Fruit fly (Drosophila melanogaster) whole organism, embryonic: ENCODE measurements around the gene Cwc25.

Source experiments
- Asciz ChIP-seq: fragments of 200-800 bp; sonication (Bioruptor generic); optimal IDR thresholded peaks from 2 replicates; lab custom pipeline; 2017; ENCODE audit warnings: missing biosample characterization, mild to moderate bottlenecking, missing genetic modification characterization, missing genetic modification reagents
- Bdp1 ChIP-seq: fragments of 200-800 bp; sonication (Bioruptor generic); optimal IDR thresholded peaks from 3 replicates; lab custom pipeline; 2016; ENCODE audit warnings: missing biosample characterization, missing genetic modification characterization
- CG1024 ChIP-seq: fragments of 200-800 bp; sonication (Bioruptor generic); IDR thresholded peaks from 2 replicates; pipeline ENCODE4 v1.3.6; 2022; ENCODE audit warnings: missing biosample characterization, missing genetic modification characterization
- CG10321 ChIP-seq: fragments of 200-800 bp; sonication (Bioruptor generic); IDR thresholded peaks from 2 replicates; pipeline ENCODE4 v1.3.6; 2022; ENCODE audit warnings: missing biosample characterization, missing genetic modification characterization
- CG10959 ChIP-seq: fragments of 200-800 bp; sonication (Bioruptor generic); IDR thresholded peaks from 2 replicates; pipeline ENCODE4 v1.3.6; 2022; ENCODE audit warnings: missing biosample characterization, missing genetic modification characterization
- CG11560 ChIP-seq: fragments of 200-800 bp; sonication (Bioruptor generic); IDR thresholded peaks from 3 replicates; pipeline ENCODE4 v1.3.6; 2022; ENCODE audit warnings: missing biosample characterization, missing genetic modification characterization
- CG12071 ChIP-seq: fragments of 200-800 bp; sonication (Bioruptor generic); optimal IDR thresholded peaks from 3 replicates; lab custom pipeline; 2018; ENCODE audit warnings: missing biosample characterization, mild to moderate bottlenecking, missing genetic modification characterization
- CG12744 ChIP-seq: fragments of 200-800 bp; sonication (Bioruptor generic); optimal IDR thresholded peaks from 2 replicates; lab custom pipeline; 2016; ENCODE audit warnings: missing biosample characterization, missing genetic modification characterization
- CG13123 ChIP-seq: fragments of 200-800 bp; sonication (Bioruptor generic); optimal IDR thresholded peaks from 2 replicates; lab custom pipeline; 2016; ENCODE audit warnings: missing biosample characterization, missing genetic modification characterization
- CG13894 ChIP-seq: fragments of 200-800 bp; sonication (Bioruptor generic); optimal IDR thresholded peaks from 3 replicates; lab custom pipeline; 2018; ENCODE audit warnings: missing biosample characterization, mild to moderate bottlenecking, missing genetic modification characterization, moderate library complexity
- CG14667 ChIP-seq: fragments of 200-800 bp; sonication (Bioruptor generic); IDR thresholded peaks from 2 replicates; pipeline ENCODE4 v1.3.6; 2022; ENCODE audit warnings: missing biosample characterization, missing genetic modification characterization
- CG15601 ChIP-seq: fragments of 200-800 bp; sonication (Bioruptor generic); optimal IDR thresholded peaks from 3 replicates; lab custom pipeline; 2019; ENCODE audit warnings: missing biosample characterization, mild to moderate bottlenecking, missing genetic modification characterization, moderate library complexity
- CG17612 ChIP-seq: fragments of 200-800 bp; sonication (Bioruptor generic); IDR thresholded peaks from 2 replicates; pipeline ENCODE4 v1.3.6; 2022; ENCODE audit warnings: missing biosample characterization, missing genetic modification characterization
- CG18599 ChIP-seq: fragments of 200-800 bp; sonication (Bioruptor generic); optimal IDR thresholded peaks from 3 replicates; lab custom pipeline; 2017; ENCODE audit warnings: missing biosample characterization, missing genetic modification characterization, mild to moderate bottlenecking, moderate library complexity, missing genetic modification reagents
- CG31365 ChIP-seq: fragments of 200-800 bp; sonication (Bioruptor generic); optimal IDR thresholded peaks from 2 replicates; lab custom pipeline; 2018; ENCODE audit warnings: missing biosample characterization, mild to moderate bottlenecking, missing genetic modification characterization
- CG32772 ChIP-seq: fragments of 200-800 bp; sonication (Bioruptor generic); IDR thresholded peaks from 2 replicates; pipeline ENCODE4 v1.3.6; 2022; ENCODE audit warnings: missing biosample characterization, missing genetic modification characterization
- CG43689 ChIP-seq: fragments of 200-800 bp; sonication (Bioruptor generic); IDR thresholded peaks from 2 replicates; pipeline ENCODE4 v1.3.6; 2022; ENCODE audit warnings: missing biosample characterization, missing genetic modification characterization
- CG5180 ChIP-seq: fragments of 200-800 bp; sonication (Bioruptor generic); optimal IDR thresholded peaks from 3 replicates; lab custom pipeline; 2017; ENCODE audit warnings: missing biosample characterization, missing genetic modification characterization, mild to moderate bottlenecking, moderate library complexity, missing genetic modification reagents
- CG7786 ChIP-seq: fragments of 200-800 bp; sonication (Bioruptor generic); optimal IDR thresholded peaks from 2 replicates; lab custom pipeline; 2016; ENCODE audit warnings: missing biosample characterization, missing genetic modification characterization
- CG7987 ChIP-seq: fragments of 200-800 bp; sonication (Bioruptor generic); optimal IDR thresholded peaks from 2 replicates; lab custom pipeline; 2018; ENCODE audit warnings: missing biosample characterization, mild to moderate bottlenecking, missing genetic modification characterization, moderate library complexity
- CG8924 ChIP-seq: fragments of 200-800 bp; optimal IDR thresholded peaks from 3 replicates; lab custom pipeline; 2019; ENCODE audit warnings: missing biosample characterization, mild to moderate bottlenecking, missing genetic modification characterization, moderate library complexity
- CTCF ChIP-seq: fragments of 200-800 bp; sonication (Bioruptor generic); optimal IDR thresholded peaks from 2 replicates; lab custom pipeline; 2017; ENCODE audit warnings: missing biosample characterization, mild to moderate bottlenecking, missing genetic modification characterization, moderate library complexity
- D19B ChIP-seq: fragments of 200-800 bp; sonication (Bioruptor generic); optimal IDR thresholded peaks from 2 replicates; lab custom pipeline; 2017; ENCODE audit warnings: missing biosample characterization, mild to moderate bottlenecking, missing genetic modification characterization
- Dad ChIP-seq: fragments of 200-800 bp; sonication (Bioruptor generic); optimal IDR thresholded peaks from 3 replicates; lab custom pipeline; 2016; ENCODE audit warnings: missing biosample characterization, missing genetic modification characterization
- Doc3 ChIP-seq: fragments of 200-800 bp; sonication (Bioruptor generic); IDR thresholded peaks from 3 replicates; pipeline ENCODE4 v1.3.6; 2022; ENCODE audit warnings: missing biosample characterization, missing genetic modification characterization; ENCODE audit not compliant: partially characterized antibody
- Eip74EF ChIP-seq, 2 experiments: fragments of 200-800 bp in 1 of 2; fragments of >200 bp in 1 of 2; sonication (Bioruptor generic) in 1 of 2; optimal IDR thresholded peaks; 2 replicates each; lab custom pipeline; 2017 to 2019; ENCODE audit warnings: missing biosample characterization in 2 of 2, missing genetic modification characterization in 2 of 2, mild to moderate bottlenecking in 1 of 2, moderate library complexity in 1 of 2
- Elba2 ChIP-seq: fragments of 200-800 bp; sonication (Bioruptor generic); optimal IDR thresholded peaks from 3 replicates; lab custom pipeline; 2016; ENCODE audit warnings: missing biosample characterization, missing genetic modification characterization
- Lim3 ChIP-seq: fragments of 200-800 bp; sonication (Bioruptor generic); IDR thresholded peaks from 2 replicates; pipeline ENCODE4 v1.3.6; 2022; ENCODE audit warnings: missing biosample characterization, missing genetic modification characterization
- Mad ChIP-seq: fragments of 200-800 bp; sonication (Bioruptor generic); optimal IDR thresholded peaks from 2 replicates; lab custom pipeline; 2016; ENCODE audit warnings: missing biosample characterization, missing genetic modification characterization
- Med ChIP-seq: fragments of 200-800 bp; sonication (Bioruptor generic); peaks from one replicate; lab custom pipeline; 2016; ENCODE audit warnings: missing biosample characterization, missing genetic modification characterization, mild to moderate bottlenecking, inconsistent platforms, moderate library complexity
- Rx ChIP-seq: fragments of 200-800 bp; sonication (Bioruptor generic); IDR thresholded peaks from 2 replicates; pipeline ENCODE4 v1.3.6; 2022; ENCODE audit warnings: missing biosample characterization, missing genetic modification characterization
- Scr ChIP-seq: fragments of 200-800 bp; sonication (Bioruptor generic); IDR thresholded peaks from 2 replicates; pipeline ENCODE4 v1.3.6; 2022; ENCODE audit warnings: missing biosample characterization, missing genetic modification characterization; ENCODE audit not compliant: partially characterized antibody
- Vsx1 ChIP-seq: fragments of 200-800 bp; sonication (Bioruptor generic); optimal IDR thresholded peaks from 2 replicates; lab custom pipeline; 2017; ENCODE audit warnings: missing biosample characterization, mild to moderate bottlenecking, missing genetic modification characterization, missing genetic modification reagents
- YL-1 ChIP-seq: fragments of 200-800 bp; sonication (Bioruptor generic); optimal IDR thresholded peaks from 3 replicates; lab custom pipeline; 2017; ENCODE audit warnings: missing biosample characterization, mild to moderate bottlenecking, missing genetic modification characterization
- ap ChIP-seq: fragments of 200-800 bp; sonication (Bioruptor generic); IDR thresholded peaks from 2 replicates; pipeline ENCODE4 v1.3.6; 2022; ENCODE audit warnings: missing biosample characterization, missing genetic modification characterization
- caup ChIP-seq: fragments of 200-800 bp; sonication (Bioruptor generic); optimal IDR thresholded peaks from 3 replicates; lab custom pipeline; 2017; ENCODE audit warnings: missing biosample characterization, mild to moderate bottlenecking, missing genetic modification characterization, moderate library complexity; ENCODE audit not compliant: severe bottlenecking
- crol ChIP-seq: fragments of 200-800 bp; sonication (Bioruptor generic); IDR thresholded peaks from 2 replicates; pipeline ENCODE4 v1.3.6; 2022; ENCODE audit warnings: missing biosample characterization, missing genetic modification characterization
- dpn ChIP-seq, 2 experiments: fragments of 200-800 bp; sonication (Bioruptor generic); optimal IDR thresholded peaks; 3 replicates each; lab custom pipeline; 2016; ENCODE audit warnings: missing biosample characterization in 2 of 2, missing genetic modification characterization in 2 of 2
- fd3F ChIP-seq: fragments of 200-800 bp; sonication (Bioruptor generic); optimal IDR thresholded peaks from 2 replicates; lab custom pipeline; 2018; ENCODE audit warnings: missing biosample characterization, mild to moderate bottlenecking, missing genetic modification characterization, moderate library complexity
- fru ChIP-seq: fragments of >200 bp; optimal IDR thresholded peaks from 2 replicates; lab custom pipeline; 2017
- hth ChIP-seq: fragments of >200 bp; optimal IDR thresholded peaks from 2 replicates; lab custom pipeline; 2017; ENCODE audit warnings: inconsistent platforms
- ken ChIP-seq: fragments of 200-800 bp; sonication (Bioruptor generic); IDR thresholded peaks from 3 replicates; pipeline ENCODE4 v1.3.6; 2022; ENCODE audit warnings: missing biosample characterization, missing genetic modification characterization
- lilli ChIP-seq: fragments of 200-800 bp; sonication (Bioruptor generic); optimal IDR thresholded peaks from 3 replicates; lab custom pipeline; 2016; ENCODE audit warnings: missing biosample characterization, missing genetic modification characterization
- org-1 ChIP-seq: fragments of 200-800 bp; sonication (Bioruptor generic); optimal IDR thresholded peaks from 2 replicates; lab custom pipeline; 2017; ENCODE audit warnings: missing biosample characterization, missing genetic modification characterization
- pb ChIP-seq: fragments of 200-800 bp; sonication (Bioruptor generic); optimal IDR thresholded peaks from 3 replicates; lab custom pipeline; 2016; ENCODE audit warnings: missing biosample characterization, missing genetic modification characterization
- pita ChIP-seq: fragments of 200-800 bp; sonication (Bioruptor generic); optimal IDR thresholded peaks from 2 replicates; lab custom pipeline; 2017; ENCODE audit warnings: missing biosample characterization, mild to moderate bottlenecking, missing genetic modification characterization
- slou ChIP-seq: fragments of 200-800 bp; sonication (Bioruptor generic); optimal IDR thresholded peaks from 3 replicates; lab custom pipeline; 2016; ENCODE audit warnings: missing biosample characterization, missing genetic modification characterization
- twi ChIP-seq: fragments of 200-800 bp; optimal IDR thresholded peaks from 2 replicates; lab custom pipeline; 2019; ENCODE audit warnings: missing biosample characterization, mild to moderate bottlenecking, missing genetic modification characterization, moderate library complexity
- vfl ChIP-seq: fragments of 200-800 bp; sonication (Bioruptor generic); optimal IDR thresholded peaks from 2 replicates; lab custom pipeline; 2016; ENCODE audit warnings: missing biosample characterization, missing genetic modification characterization
- wek ChIP-seq: fragments of 200-800 bp; sonication (Bioruptor generic); optimal IDR thresholded peaks from 3 replicates; lab custom pipeline; 2018; ENCODE audit warnings: missing biosample characterization, mild to moderate bottlenecking, missing genetic modification characterization, moderate library complexity
- wor ChIP-seq: fragments of 200-800 bp; sonication (Bioruptor generic); IDR thresholded peaks from 2 replicates; pipeline ENCODE4 v1.3.6; 2022; ENCODE audit warnings: missing biosample characterization, missing genetic modification characterization
- zen ChIP-seq: fragments of 200-800 bp; sonication (Bioruptor generic); optimal IDR thresholded peaks from 3 replicates; lab custom pipeline; 2018; ENCODE audit warnings: missing biosample characterization, mild to moderate bottlenecking, missing genetic modification characterization, moderate library complexity

Cwc25 gene

dm6 chr2L:2751904-2752459 is 7.1 kb downstream of the Cwc25 start, which contains the start of gene Bacc (continued):
- TF ChIP-seq lilli (GFP tag; lab: Kevin White, UChicago) (peak; percentile 90), fru (no peak), wor (GFP tag; lab: Robert Waterston, UW) (no peak), Rx (GFP tag; lab: Robert Waterston, UW) (no peak), twi (tag; lab: Kevin White, UChicago) (peak; percentile 38), ken (no peak), Elba2 (no peak), wek (GFP tag; lab: Kevin White, UChicago) (peak; percentile 42), CG12071 (peak; percentile 66), CG13123 (GFP tag; lab: Kevin White, UChicago) (peak; percentile 80), Doc3 (no peak), CG10321 (GFP tag; lab: Robert Waterston, UW) (no peak), CG31365 (tag; lab: Kevin White, UChicago) (peak; percentile 25), CG7786 (GFP tag; lab: Kevin White, UChicago) (peak; percentile 93), CG43689 (GFP tag; lab: Robert Waterston, UW) (no peak), CG17612 (GFP tag; lab: Robert Waterston, UW) (no peak), CG12744 (GFP tag; lab: Kevin White, UChicago) (peak; percentile 65), Lim3 (GFP tag; lab: Robert Waterston, UW) (no peak), CG18599 (GFP tag; lab: Kevin White, UChicago) (peak; percentile 95), zen (tag; lab: Kevin White, UChicago) (peak; percentile 45), Bdp1 (GFP tag; lab: Kevin White, UChicago) (peak; percentile 69), CG8924 (tag; lab: Kevin White, UChicago) (peak; percentile 82), org-1 (GFP tag; lab: Kevin White, UChicago) (peak; percentile 92), CG32772 (GFP tag; lab: Robert Waterston, UW) (no peak), vfl (GFP tag; lab: Kevin White, UChicago) (peak; percentile 82), slou (GFP tag; lab: Kevin White, UChicago) (peak; percentile 72), caup (GFP tag; lab: Kevin White, UChicago) (peak; percentile 87), Mad (GFP tag; lab: Kevin White, UChicago) (peak; percentile 59), pita (GFP tag; lab: Kevin White, UChicago) (no peak), CG11560 (tag; lab: Robert Waterston, UW) (no peak), Dad (GFP tag; lab: Kevin White, UChicago) (peak; percentile 75), pb (GFP tag; lab: Kevin White, UChicago) (peak; percentile 70), Scr (no peak), CG14667 (GFP tag; lab: Robert Waterston, UW) (no peak), D19B (GFP tag; lab: Kevin White, UChicago) (peak; percentile 40), CG7987 (GFP tag; lab: Kevin White, UChicago) (no peak), ap (no peak), YL-1 (GFP tag; lab: Kevin White, UChicago) (peak; percentile 17), Med (GFP tag; lab: Kevin White, UChicago) (peak; percentile 97), CG10959 (no peak), crol (GFP tag; lab: Robert Waterston, UW) (no peak), CG15601 (peak; percentile 76), fd3F (GFP tag; lab: Kevin White, UChicago) (peak; percentile 82), Eip74EF (GFP tag; optimal IDR thresholded peaks at IDR 0.05; lab: Kevin White, UChicago) (no peak), Asciz (GFP tag; lab: Kevin White, UChicago) (peak; percentile 83), CG13894 (no peak), Vsx1 (GFP tag; lab: Kevin White, UChicago) (peak; percentile 75), CG5180 (GFP tag; lab: Kevin White, UChicago) (peak; percentile 61), CTCF (GFP tag; lab: Kevin White, UChicago) (peak; percentile 37), dpn (GFP tag; optimal IDR thresholded peaks at IDR 0.05; lab: Kevin White, UChicago) (peak; percentile 87 to 91), hth (lab: Kevin White, UChicago) (no peak), CG1024 (no peak)
